Fruit fly (Drosophila melanogaster) whole organism, embryonic: ENCODE data around the gene CSN5.

ENCODE experiments used
- Antp ChIP-seq: fragments of 200-800 bp; sonication (Bioruptor generic); optimal IDR thresholded peaks from 3 replicates; lab custom pipeline; 2016; ENCODE audit warnings: missing biosample characterization, missing genetic modification characterization
- CG10321 ChIP-seq: fragments of 200-800 bp; sonication (Bioruptor generic); IDR thresholded peaks from 2 replicates; pipeline ENCODE4 v1.3.6; 2022; ENCODE audit warnings: missing biosample characterization, missing genetic modification characterization
- CG11247 ChIP-seq: fragments of 200-800 bp; sonication (Bioruptor generic); IDR thresholded peaks from 2 replicates; pipeline ENCODE4 v1.3.6; 2022; ENCODE audit warnings: missing biosample characterization, missing genetic modification characterization
- CG12155 ChIP-seq: fragments of 200-800 bp; sonication (Bioruptor generic); optimal IDR thresholded peaks from 3 replicates; lab custom pipeline; 2016; ENCODE audit warnings: missing biosample characterization, missing genetic modification characterization
- CG14014 ChIP-seq: fragments of 200-800 bp; sonication (Bioruptor generic); IDR thresholded peaks from 2 replicates; pipeline ENCODE4 v1.3.6; 2022; ENCODE audit warnings: missing biosample characterization, missing genetic modification characterization
- CG16813 ChIP-seq: fragments of 200-800 bp; sonication (Bioruptor generic); IDR thresholded peaks from 3 replicates; pipeline ENCODE4 v1.3.6; 2022; ENCODE audit warnings: missing biosample characterization, missing genetic modification characterization; ENCODE audit not compliant: partially characterized antibody
- CG17361 ChIP-seq: fragments of 200-800 bp; sonication (Bioruptor generic); IDR thresholded peaks from 3 replicates; pipeline ENCODE4 v1.3.6; 2022; ENCODE audit warnings: missing biosample characterization, missing genetic modification characterization
- CG17612 ChIP-seq: fragments of 200-800 bp; sonication (Bioruptor generic); IDR thresholded peaks from 2 replicates; pipeline ENCODE4 v1.3.6; 2022; ENCODE audit warnings: missing biosample characterization, missing genetic modification characterization
- CG2129 ChIP-seq: fragments of 200-800 bp; sonication (Bioruptor generic); IDR thresholded peaks from 2 replicates; pipeline ENCODE4 v1.3.6; 2022; ENCODE audit warnings: missing biosample characterization, missing genetic modification characterization; ENCODE audit not compliant: partially characterized antibody
- CG2199 ChIP-seq: fragments of 200-800 bp; sonication (Bioruptor generic); IDR thresholded peaks from 3 replicates; pipeline ENCODE4 v1.3.6; 2022; ENCODE audit warnings: missing biosample characterization, missing genetic modification characterization
- CG3065 ChIP-seq: fragments of 200-800 bp; sonication (Bioruptor generic); optimal IDR thresholded peaks from 2 replicates; lab custom pipeline; 2016; ENCODE audit warnings: missing biosample characterization, missing genetic modification characterization
- CG4282 ChIP-seq: fragments of 200-800 bp; sonication (Bioruptor generic); optimal IDR thresholded peaks from 2 replicates; lab custom pipeline; 2016; ENCODE audit warnings: missing biosample characterization, missing genetic modification characterization
- CG43689 ChIP-seq: fragments of 200-800 bp; sonication (Bioruptor generic); IDR thresholded peaks from 2 replicates; pipeline ENCODE4 v1.3.6; 2022; ENCODE audit warnings: missing biosample characterization, missing genetic modification characterization
- CG4617 ChIP-seq: fragments of 200-800 bp; sonication (Bioruptor generic); optimal IDR thresholded peaks from 3 replicates; lab custom pipeline; 2016; ENCODE audit warnings: missing biosample characterization, missing genetic modification characterization, borderline replicate concordance
- CG4730 ChIP-seq: fragments of 200-800 bp; sonication (Bioruptor generic); IDR thresholded peaks from 2 replicates; pipeline ENCODE4 v1.3.6; 2022; ENCODE audit warnings: missing biosample characterization, missing genetic modification characterization
- CG5180 ChIP-seq: fragments of 200-800 bp; sonication (Bioruptor generic); optimal IDR thresholded peaks from 3 replicates; lab custom pipeline; 2017; ENCODE audit warnings: missing biosample characterization, missing genetic modification characterization, mild to moderate bottlenecking, moderate library complexity, missing genetic modification reagents
- CG7357 ChIP-seq: fragments of 200-800 bp; sonication (Bioruptor generic); IDR thresholded peaks from 3 replicates; pipeline ENCODE4 v1.3.6; 2022; ENCODE audit warnings: missing biosample characterization, missing genetic modification characterization
- CoRest ChIP-seq: fragments of 200-800 bp; sonication (Bioruptor generic); optimal IDR thresholded peaks from 3 replicates; lab custom pipeline; 2018; ENCODE audit warnings: missing biosample characterization, mild to moderate bottlenecking, missing genetic modification characterization, moderate library complexity
- Ets97D ChIP-seq: fragments of 200-800 bp; sonication (Bioruptor generic); optimal IDR thresholded peaks from 3 replicates; lab custom pipeline; 2016; ENCODE audit warnings: missing biosample characterization, missing genetic modification characterization
- Hand ChIP-seq: fragments of 200-800 bp; sonication (Bioruptor generic); optimal IDR thresholded peaks from 2 replicates; lab custom pipeline; 2017; ENCODE audit warnings: mild to moderate bottlenecking, missing biosample characterization, missing genetic modification reagents, missing genetic modification characterization
- Hr3 ChIP-seq: fragments of 200-800 bp; sonication (Bioruptor generic); optimal IDR thresholded peaks from 3 replicates; lab custom pipeline; 2016; ENCODE audit warnings: missing biosample characterization, missing genetic modification characterization
- Hr39 ChIP-seq: fragments of >200 bp; optimal IDR thresholded peaks from 2 replicates; lab custom pipeline; 2017
- Hr78 ChIP-seq, 2 experiments: fragments of 200-800 bp in 1 of 2; fragments of >200 bp in 1 of 2; sonication (Bioruptor generic) in 1 of 2; optimal IDR thresholded peaks; 2 replicates each; lab custom pipeline; 2017 to 2019; ENCODE audit warnings: missing biosample characterization in 2 of 2, missing genetic modification characterization in 2 of 2, mild to moderate bottlenecking in 1 of 2, moderate library complexity in 1 of 2
- MBD-R2 ChIP-seq: fragments of 200-800 bp; sonication (Bioruptor generic); IDR thresholded peaks from 2 replicates; pipeline ENCODE4 v1.3.6; 2022; ENCODE audit warnings: missing biosample characterization, missing genetic modification characterization
- Nf-YB ChIP-seq: fragments of 200-800 bp; sonication (Bioruptor generic); optimal IDR thresholded peaks from 3 replicates; lab custom pipeline; 2019; ENCODE audit warnings: missing biosample characterization, mild to moderate bottlenecking, missing genetic modification characterization, moderate library complexity
- ap ChIP-seq: fragments of 200-800 bp; sonication (Bioruptor generic); IDR thresholded peaks from 2 replicates; pipeline ENCODE4 v1.3.6; 2022; ENCODE audit warnings: missing biosample characterization, missing genetic modification characterization
- ash1 ChIP-seq: fragments of 200-800 bp; sonication (Bioruptor generic); optimal IDR thresholded peaks from 2 replicates; lab custom pipeline; 2018; ENCODE audit warnings: missing biosample characterization, mild to moderate bottlenecking, missing genetic modification characterization
- bbx ChIP-seq: fragments of 200-800 bp; sonication (Bioruptor generic); IDR thresholded peaks from 2 replicates; pipeline ENCODE4 v1.3.6; 2022; ENCODE audit warnings: missing biosample characterization, missing genetic modification characterization; ENCODE audit not compliant: partially characterized antibody
- bcd ChIP-seq: fragments of 200-800 bp; sonication (Bioruptor generic); optimal IDR thresholded peaks from 2 replicates; lab custom pipeline; 2017; ENCODE audit warnings: missing biosample characterization, mild to moderate bottlenecking, missing genetic modification characterization
- ci ChIP-seq: fragments of 200-800 bp; sonication (Bioruptor generic); IDR thresholded peaks from 3 replicates; pipeline ENCODE4 v1.3.6; 2022; ENCODE audit warnings: missing biosample characterization, missing genetic modification characterization
- corto ChIP-seq: fragments of 200-800 bp; sonication (Bioruptor generic); optimal IDR thresholded peaks from 2 replicates; lab custom pipeline; 2016; ENCODE audit warnings: missing biosample characterization, mild to moderate bottlenecking, missing genetic modification characterization, moderate library complexity
- dati ChIP-seq: fragments of 200-800 bp; sonication (Bioruptor generic); IDR thresholded peaks from 2 replicates; pipeline ENCODE4 v1.3.6; 2022; ENCODE audit warnings: missing biosample characterization, missing genetic modification characterization
- ems ChIP-seq: fragments of 200-800 bp; sonication (Bioruptor generic); optimal IDR thresholded peaks from 3 replicates; lab custom pipeline; 2016; ENCODE audit warnings: missing biosample characterization, missing genetic modification characterization
- esg ChIP-seq: fragments of 200-800 bp; sonication (Bioruptor generic); conservative IDR thresholded peaks from 2 replicates; pipeline ENCODE4 v1.3.6; 2022; ENCODE audit warnings: missing biosample characterization, missing genetic modification characterization
- fd96Cb ChIP-seq: fragments of 200-800 bp; sonication (Bioruptor generic); optimal IDR thresholded peaks from 2 replicates; lab custom pipeline; 2018; ENCODE audit warnings: missing biosample characterization, mild to moderate bottlenecking, missing genetic modification characterization, moderate library complexity
- gce ChIP-seq: fragments of 200-800 bp; sonication (Bioruptor generic); IDR thresholded peaks from 3 replicates; pipeline ENCODE4 v1.3.6; 2022; ENCODE audit warnings: missing biosample characterization, missing genetic modification characterization
- grau ChIP-seq: fragments of 200-800 bp; optimal IDR thresholded peaks from 3 replicates; lab custom pipeline; 2019; ENCODE audit warnings: missing biosample characterization, mild to moderate bottlenecking, missing genetic modification characterization, moderate library complexity
- grn ChIP-seq: fragments of 200-800 bp; sonication (Bioruptor generic); optimal IDR thresholded peaks from 3 replicates; lab custom pipeline; 2017; ENCODE audit warnings: missing biosample characterization, missing genetic modification characterization
- gro ChIP-seq: fragments of 200-800 bp; sonication (Bioruptor generic); optimal IDR thresholded peaks from 2 replicates; lab custom pipeline; 2016; ENCODE audit warnings: missing biosample characterization, missing genetic modification characterization
- ken ChIP-seq: fragments of 200-800 bp; sonication (Bioruptor generic); IDR thresholded peaks from 3 replicates; pipeline ENCODE4 v1.3.6; 2022; ENCODE audit warnings: missing biosample characterization, missing genetic modification characterization
- lab ChIP-seq: fragments of 200-800 bp; sonication (Bioruptor generic); optimal IDR thresholded peaks from 3 replicates; lab custom pipeline; 2017; ENCODE audit warnings: missing biosample characterization, missing genetic modification characterization, mild to moderate bottlenecking, moderate library complexity, missing genetic modification reagents
- nerfin-2 ChIP-seq: fragments of 200-800 bp; sonication (Bioruptor generic); IDR thresholded peaks from 2 replicates; pipeline ENCODE4 v1.3.6; 2022; ENCODE audit warnings: missing biosample characterization, missing genetic modification characterization; ENCODE audit not compliant: partially characterized antibody
- sc ChIP-seq, 3 experiments: fragments of >200 bp in 2 of 3; fragments of 200-800 bp in 1 of 3; sonication (Bioruptor generic) in 1 of 3; optimal IDR thresholded peaks; 2 replicates in 2 of 3; 3 replicates in 1 of 3; lab custom pipeline; 2017; ENCODE audit warnings: mild to moderate bottlenecking in 1 of 3, missing biosample characterization in 1 of 3, missing genetic modification characterization in 1 of 3, missing genetic modification reagents in 1 of 3
- sima ChIP-seq: fragments of 200-800 bp; sonication (Bioruptor generic); optimal IDR thresholded peaks from 2 replicates; lab custom pipeline; 2016; ENCODE audit warnings: missing biosample characterization, missing genetic modification characterization
- sug ChIP-seq: fragments of 200-800 bp; optimal IDR thresholded peaks from 2 replicates; lab custom pipeline; 2019; ENCODE audit warnings: missing biosample characterization, mild to moderate bottlenecking, missing genetic modification characterization, moderate library complexity
- trh ChIP-seq: fragments of 200-800 bp; sonication (Bioruptor generic); optimal IDR thresholded peaks from 2 replicates; lab custom pipeline; 2016; ENCODE audit warnings: missing biosample characterization, missing genetic modification characterization
- z ChIP-seq: fragments of 200-800 bp; sonication (Bioruptor generic); IDR thresholded peaks from 3 replicates; pipeline ENCODE4 v1.3.6; 2022; ENCODE audit warnings: missing biosample characterization, missing genetic modification characterization
- zfh1 ChIP-seq: fragments of 200-800 bp; sonication (Bioruptor generic); IDR thresholded peaks from 3 replicates; pipeline ENCODE4 v1.3.6; 2022; ENCODE audit warnings: missing biosample characterization, missing genetic modification characterization
- zfh2 ChIP-seq: fragments of 200-800 bp; sonication (Bioruptor generic); optimal IDR thresholded peaks from 2 replicates; lab custom pipeline; 2016; ENCODE audit warnings: missing biosample characterization, missing genetic modification characterization

The CSN5 gene

dm6 chr3R:16448378-16449134, 21.3 kb upstream of the CSN5 start (continued):
- TF ChIP-seq sug (peak; percentile 7), CoRest (tag; lab: Kevin White, UChicago) (no peak), CG4730 (GFP tag; lab: Robert Waterston, UW) (peak; percentile 70), ap (GFP tag; lab: Robert Waterston, UW) (peak; percentile 82), fd96Cb (tag; lab: Kevin White, UChicago) (peak; percentile 77), gce (GFP tag; lab: Robert Waterston, UW) (peak; percentile 82), CG16813 (GFP tag; lab: Robert Waterston, UW) (no peak), CG14014 (GFP tag; lab: Robert Waterston, UW) (peak; percentile 71), zfh1 (GFP tag; lab: Robert Waterston, UW) (peak; percentile 90), Hand (GFP tag; lab: Kevin White, UChicago) (no peak), CG12155 (GFP tag; lab: Kevin White, UChicago) (peak; percentile 51), z (GFP tag; lab: Robert Waterston, UW) (peak; percentile 64; the same call in 2 of the 3 replicates), dati (GFP tag; lab: Robert Waterston, UW) (peak; percentile 87), CG2199 (peak; percentile 94), CG10321 (GFP tag; lab: Robert Waterston, UW) (no peak), sima (GFP tag; lab: Kevin White, UChicago) (no peak), CG2129 (GFP tag; lab: Robert Waterston, UW) (no peak), CG4282 (GFP tag; lab: Kevin White, UChicago) (peak; percentile 45), grn (no peak), Nf-YB (GFP tag; lab: Kevin White, UChicago) (peak; percentile 27), ci (GFP tag; lab: Robert Waterston, UW) (peak; percentile 96), Antp (GFP tag; lab: Kevin White, UChicago) (peak; percentile 68), CG17612 (GFP tag; lab: Robert Waterston, UW) (peak; percentile 54), CG4617 (no peak), CG7357 (GFP tag; lab: Robert Waterston, UW) (peak; percentile 55; the same call in 2 of the 3 replicates), bbx (GFP tag; lab: Robert Waterston, UW) (no peak), sc (optimal IDR thresholded peaks at IDR 0.05; lab: Kevin White, UChicago) (no peak), sc (GFP tag; optimal IDR thresholded peaks at IDR 0.05; lab: Kevin White, UChicago) (no peak), nerfin-2 (no peak), ash1 (GFP tag; lab: Kevin White, UChicago) (no peak), Hr78 (GFP tag; optimal IDR thresholded peaks at IDR 0.05; lab: Kevin White, UChicago) (peak in 1 of 2 experiments; percentile 60), ken (GFP tag; lab: Robert Waterston, UW) (peak; percentile 90), CG43689 (GFP tag; lab: Robert Waterston, UW) (peak; percentile 66), zfh2 (GFP tag; lab: Kevin White, UChicago) (peak; percentile 65), CG17361 (GFP tag; lab: Robert Waterston, UW) (0 out of 3 replicates have a peak, but pooled peaks have one; percentile 86), trh (GFP tag; lab: Kevin White, UChicago) (peak; percentile 8), Hr39 (lab: Kevin White, UChicago) (no peak), lab (peak; percentile 56), Ets97D (GFP tag; lab: Kevin White, UChicago) (peak; percentile 31), CG11247 (GFP tag; lab: Robert Waterston, UW) (peak; percentile 75), CG3065 (GFP tag; lab: Kevin White, UChicago) (no peak), corto (GFP tag; lab: Kevin White, UChicago) (no peak), MBD-R2 (GFP tag; lab: Robert Waterston, UW) (peak; percentile 35; the same call in 1 of the 2 replicates), Hr3 (GFP tag; lab: Kevin White, UChicago) (peak; percentile 34), bcd (GFP tag; lab: Kevin White, UChicago) (peak; percentile 66), CG5180 (GFP tag; lab: Kevin White, UChicago) (no peak), esg (GFP tag; lab: Robert Waterston, UW) (peak; percentile 80), ems (GFP tag; lab: Kevin White, UChicago) (no peak), grau (tag; lab: Kevin White, UChicago) (peak; percentile 60), gro (GFP tag; lab: Kevin White, UChicago) (no peak)
